Worm (Caenorhabditis elegans) whole organism, young adult: ENCODE results near the gene Y59H11AM.1.

Source experiments
- F10E7.11 ChIP-seq: sonication (generic microtip); optimal IDR thresholded peaks from 2 replicates; lab custom pipeline; 2017; ENCODE audit warnings: mild to moderate bottlenecking, missing genetic modification characterization, moderate library complexity, missing compliant biosample characterization
- aptf-2 ChIP-seq: fragments of 200-800 bp; sonication (Bioruptor generic); conservative IDR thresholded peaks from 2 replicates; pipeline ENCODE4 v1.3.6; 2022; ENCODE audit warnings: missing genetic modification reagents, missing genetic modification characterization, missing compliant biosample characterization
- dpl-1 ChIP-seq: fragments of 150-350 bp; optimal IDR thresholded peaks from 2 replicates; lab custom pipeline; 2014; ENCODE audit warnings: missing biosample characterization, missing genetic modification reagents, missing genetic modification characterization
- efl-1 ChIP-seq: fragments of 150-350 bp; optimal IDR thresholded peaks from 2 replicates; lab custom pipeline; 2014; ENCODE audit warnings: missing biosample characterization, missing genetic modification reagents, missing genetic modification characterization
- lin-26 ChIP-seq: fragments of 200-800 bp; sonication (Bioruptor generic); IDR thresholded peaks from 2 replicates; pipeline ENCODE4 v1.3.6; 2022; ENCODE audit warnings: missing genetic modification reagents, missing genetic modification characterization, missing compliant biosample characterization
- nhr-80 ChIP-seq: sonication (generic microtip); optimal IDR thresholded peaks from 2 replicates; lab custom pipeline; 2016; ENCODE audit warnings: missing genetic modification characterization, missing compliant biosample characterization
- sptf-2 ChIP-seq: fragments of 200-800 bp; sonication (Bioruptor generic); optimal IDR thresholded peaks from 2 replicates; lab custom pipeline; 2018; ENCODE audit warnings: mild to moderate bottlenecking, missing genetic modification characterization, missing compliant biosample characterization

- no peak for TF ChIP-seq efl-1
- TF ChIP-seq F10E7.11 (tag; lab: Kevin White, UChicago), result no peak
- TF ChIP-seq lin-26, result no peak
- no peak for TF ChIP-seq nhr-80 (tag; lab: Kevin White, UChicago)
- no peak for TF ChIP-seq dpl-1
- TF ChIP-seq aptf-2, result no peak
- no peak for TF ChIP-seq sptf-2 (GFP tag; lab: Kevin White, UChicago)
These were observed 47.3 kb upstream of the Y59H11AM.1 start for ce11 chrIV:8523981-8524380.
